Worm (Caenorhabditis elegans) whole organism, L4/young adult: ENCODE measurements around the gene hch-1.

Experiments
- W03F9.2 ChIP-seq: fragments of 150-350 bp; optimal IDR thresholded peaks from 2 replicates; lab custom pipeline; 2014; ENCODE audit warnings: missing biosample characterization, missing genetic modification characterization
- him-1 ChIP-seq: sonication (generic microtip); optimal IDR thresholded peaks from 2 replicates; lab custom pipeline; 2016; ENCODE audit warnings: missing genotype, missing genetic modification reagents, missing genetic modification characterization, missing compliant biosample characterization

DNA sequence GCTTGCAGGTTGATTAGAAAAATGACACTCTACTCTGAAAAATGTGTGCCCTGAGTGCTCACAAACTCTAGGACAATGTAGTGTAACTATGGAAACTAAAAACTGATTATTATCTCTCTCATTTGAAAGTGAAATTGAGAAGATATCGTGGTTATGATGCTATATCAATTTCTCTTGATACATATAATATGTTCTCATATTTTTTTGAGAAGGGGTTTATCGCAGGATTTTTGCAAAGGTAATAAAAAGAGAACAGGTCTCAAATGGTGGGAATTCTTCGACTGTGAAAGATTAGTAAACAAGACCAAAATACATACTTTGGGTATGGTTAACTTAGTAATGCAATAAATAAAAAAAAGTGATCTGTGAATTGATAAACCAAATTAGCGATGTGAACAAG lies 37.8 kb upstream of the hch-1 start:
- TF ChIP-seq W03F9.2 (tag; lab: Kevin White, UChicago) (no peak), him-1 (tag; lab: Kevin White, UChicago) (no peak)
